Worm (Caenorhabditis elegans): ENCODE results near the gene Y49E10.21.

DNA sequence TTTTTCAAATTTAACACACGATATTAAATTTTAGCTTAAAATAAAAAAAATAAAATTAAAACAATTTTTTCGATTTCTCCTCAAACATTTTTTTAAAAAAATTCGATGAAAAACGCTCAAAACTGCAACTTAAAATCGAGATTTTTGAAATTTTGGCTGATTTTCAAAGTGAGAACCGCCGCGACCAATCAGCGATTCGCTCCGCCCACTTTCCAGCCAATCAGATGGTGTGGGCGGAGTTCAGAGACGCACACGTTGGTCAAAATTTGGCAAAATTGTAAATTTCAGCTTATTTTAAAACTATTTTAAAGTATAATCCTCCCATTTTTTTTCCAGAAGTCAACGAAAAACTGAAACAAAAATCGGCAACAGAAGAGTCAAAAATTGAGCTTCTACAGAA lies 53.1 kb downstream of the Y49E10.21 start:
- TF ChIP-seq lin-39 (tag; optimal IDR thresholded peaks at IDR 0.05) (no peak), unc-62 (GFP tag; optimal IDR thresholded peaks at IDR 0.05) (no peak), nhr-77 (tag; optimal IDR thresholded peaks at IDR 0.05) (no peak)

Measured in whole organism, L2 larva.